Fruit fly (Drosophila melanogaster): ENCODE measurements around the gene NTPase.

NTPase gene

DNA sequence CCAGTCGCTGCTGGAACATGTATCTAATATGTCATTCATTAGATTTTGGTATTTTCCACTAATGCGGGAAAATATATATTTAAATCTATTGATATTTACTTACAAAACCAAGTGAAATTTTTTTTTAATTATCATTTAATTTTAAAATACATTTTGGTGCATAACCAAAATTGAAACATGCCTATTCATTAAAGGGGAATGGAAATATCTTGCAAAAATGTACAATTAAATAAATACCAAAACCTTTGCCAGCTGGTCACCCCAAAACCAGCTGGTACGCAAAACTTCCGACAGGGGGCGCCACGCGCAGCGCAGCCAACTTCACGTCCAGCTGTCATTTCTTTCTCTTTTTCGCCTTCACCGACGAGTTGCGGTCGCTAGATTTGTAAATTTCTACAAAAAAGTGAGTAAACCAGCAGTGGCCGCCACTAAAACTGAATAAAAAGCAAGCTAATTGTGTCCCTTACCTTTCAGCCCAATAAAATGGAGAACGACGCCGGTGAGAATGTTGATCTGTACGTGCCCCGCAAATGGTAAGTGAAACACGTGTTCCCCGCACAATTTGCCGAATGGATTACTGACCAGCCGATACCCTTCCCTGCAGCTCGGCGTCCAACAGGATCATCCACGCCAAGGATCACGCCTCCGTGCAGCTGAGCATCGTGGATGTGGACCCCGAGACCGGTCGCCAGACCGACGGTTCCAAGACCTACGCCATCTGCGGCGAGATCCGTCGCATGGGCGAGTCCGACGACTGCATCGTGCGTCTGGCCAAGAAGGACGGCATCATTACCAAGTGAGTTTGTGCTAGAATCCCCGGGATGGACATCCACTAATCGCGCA, 29.7 kb downstream of the NTPase start, which contains the start of the genes CG3104 and RpS21 (continued):
- TF ChIP-seq CG17612 (GFP tag; IDR thresholded peaks at IDR 0.05) (peak; percentile 66), CG15601 (tag; optimal IDR thresholded peaks at IDR 0.05) (peak; percentile 87), ems (GFP tag; optimal IDR thresholded peaks at IDR 0.05) (peak; percentile 71), CG4820 (GFP tag; optimal IDR thresholded peaks at IDR 0.05) (peak; percentile 72), HmgZ (tag; optimal IDR thresholded peaks at IDR 0.05) (peak; percentile 82), CG18011 (GFP tag; optimal IDR thresholded peaks at IDR 0.05) (peak; percentile 34), sens-2 (GFP tag; IDR thresholded peaks at IDR 0.05) (peak; percentile 89), dpn (GFP tag; optimal IDR thresholded peaks at IDR 0.05) (peak; percentile 79 to 87), CG13123 (GFP tag; optimal IDR thresholded peaks at IDR 0.05) (peak; percentile 100), pros (GFP tag; optimal IDR thresholded peaks at IDR 0.05) (no peak), CG10147 (GFP tag; optimal IDR thresholded peaks at IDR 0.05) (peak; percentile 73), CG7556 (GFP tag; optimal IDR thresholded peaks at IDR 0.05) (peak; percentile 67), ssp (GFP tag; IDR thresholded peaks at IDR 0.05) (peak; percentile 81), CG30403 (GFP tag; optimal IDR thresholded peaks at IDR 0.05) (peak; percentile 85), CG3995 (GFP tag; optimal IDR thresholded peaks at IDR 0.05) (peak; percentile 72), NC2α (GFP tag; optimal IDR thresholded peaks at IDR 0.05) (peak; percentile 64), CG4730 (GFP tag; IDR thresholded peaks at IDR 0.05) (peak; percentile 77), chif (GFP tag; optimal IDR thresholded peaks at IDR 0.05) (peak; percentile 52 to 73), CG3726 (GFP tag; IDR thresholded peaks at IDR 0.05) (peak; percentile 79; the same call in 1 of the 3 replicates), grau (tag; optimal IDR thresholded peaks at IDR 0.05) (peak; percentile 78), Hr39 (optimal IDR thresholded peaks at IDR 0.05) (no peak), CG2678 (tag; optimal IDR thresholded peaks at IDR 0.05) (peak; percentile 75), CG16863 (GFP tag; optimal IDR thresholded peaks at IDR 0.05) (peak; percentile 83), ATbp (GFP tag; optimal IDR thresholded peaks at IDR 0.05) (peak; percentile 83), pzg (GFP tag; optimal IDR thresholded peaks at IDR 0.05) (peak; percentile 90), pb (GFP tag; optimal IDR thresholded peaks at IDR 0.05) (peak; percentile 71), ham (GFP tag; IDR thresholded peaks at IDR 0.05) (peak; percentile 72; the same call in 1 of the 2 replicates), CG4328 (GFP tag; optimal IDR thresholded peaks at IDR 0.05) (peak; percentile 92), lilli (GFP tag; optimal IDR thresholded peaks at IDR 0.05) (peak; percentile 86), ci (GFP tag; IDR thresholded peaks at IDR 0.05) (peak; percentile 96), slbo (GFP tag; IDR thresholded peaks at IDR 0.05) (peak; percentile 97), CG7372 (GFP tag; IDR thresholded peaks at IDR 0.05) (peak; percentile 88), pnt (GFP tag; optimal IDR thresholded peaks at IDR 0.05) (peak; percentile 69), trem (tag; optimal IDR thresholded peaks at IDR 0.05) (peak; percentile 82), unpg (GFP tag; optimal IDR thresholded peaks at IDR 0.05) (peak; percentile 56), CG31441 (GFP tag; IDR thresholded peaks at IDR 0.05) (peak; percentile 75), D19B (GFP tag; optimal IDR thresholded peaks at IDR 0.05) (peak; percentile 56), ato (GFP tag; IDR thresholded peaks at IDR 0.05; ENCODE audit: partially characterized antibody) (no peak), CG2202 (tag; optimal IDR thresholded peaks at IDR 0.05) (peak; percentile 46), oc (tag; optimal IDR thresholded peaks at IDR 0.05) (peak; percentile 15), CG16813 (GFP tag; IDR thresholded peaks at IDR 0.05; ENCODE audit: partially characterized antibody) (no peak), Adf1 (GFP tag; IDR thresholded peaks at IDR 0.05) (peak; percentile 60; the same call in 1 of the 2 replicates), Chrac-16 (GFP tag; optimal IDR thresholded peaks at IDR 0.05) (peak; percentile 61), CG42726 (GFP tag; IDR thresholded peaks at IDR 0.05; ENCODE audit: partially characterized antibody) (no peak; the same call in 1 of the 2 replicates), Dbx (GFP tag; IDR thresholded peaks at IDR 0.05) (peak; percentile 95), vnd (GFP tag; IDR thresholded peaks at IDR 0.05; ENCODE audit: partially characterized antibody) (no peak), dmrt11E (tag; optimal IDR thresholded peaks at IDR 0.05) (peak; percentile 65), lbe (GFP tag; optimal IDR thresholded peaks at IDR 0.05) (peak; percentile 58), Gug (GFP tag; IDR thresholded peaks at IDR 0.05) (peak; percentile 88)

All from whole organism, embryonic.